Worm (Caenorhabditis elegans) whole organism, young adult: ENCODE results near the gene bicd-1.

ENCODE experiments used
- B0019.2 ChIP-seq: fragments of 200-800 bp; sonication (Bioruptor generic); conservative IDR thresholded peaks from 2 replicates; pipeline ENCODE4 v1.3.6; 2022; ENCODE audit warnings: missing genetic modification reagents, missing genetic modification characterization, missing compliant biosample characterization
- B0336.3 ChIP-seq: fragments of 200-800 bp; sonication (Bioruptor generic); IDR thresholded peaks from 2 replicates; pipeline ENCODE4 v1.3.6; 2022; ENCODE audit warnings: missing genetic modification characterization, missing compliant biosample characterization
- F10E7.11 ChIP-seq: sonication (generic microtip); optimal IDR thresholded peaks from 2 replicates; lab custom pipeline; 2017; ENCODE audit warnings: mild to moderate bottlenecking, missing genetic modification characterization, moderate library complexity, missing compliant biosample characterization
- F33H1.4 ChIP-seq: fragments of 200-800 bp; sonication (Bioruptor generic); IDR thresholded peaks from 2 replicates; pipeline ENCODE4 v1.3.6; 2022; ENCODE audit warnings: missing genetic modification reagents, missing genetic modification characterization, missing compliant biosample characterization
- F37B4.10 ChIP-seq: fragments of 200-800 bp; sonication (Bioruptor generic); IDR thresholded peaks from 2 replicates; pipeline ENCODE4 v1.3.6; 2022; ENCODE audit warnings: missing genetic modification characterization, missing compliant biosample characterization
- F49E8.2 ChIP-seq: sonication (generic microtip); optimal IDR thresholded peaks from 3 replicates; lab custom pipeline; 2017; ENCODE audit warnings: missing genetic modification characterization, mild to moderate bottlenecking, missing compliant biosample characterization, antibody characterized with exemption, moderate library complexity; ENCODE audit not compliant: insufficient read depth
- F55B11.4 ChIP-seq: sonication (generic microtip); optimal IDR thresholded peaks from 2 replicates; lab custom pipeline; 2016; ENCODE audit warnings: missing compliant biosample characterization, missing genetic modification characterization, borderline replicate concordance; ENCODE audit not compliant: insufficient read depth
- F57C9.4 ChIP-seq: sonication (generic microtip); optimal IDR thresholded peaks from 2 replicates; lab custom pipeline; 2017; ENCODE audit warnings: mild to moderate bottlenecking, missing genetic modification characterization, missing compliant biosample characterization
- T07F8.4 ChIP-seq: sonication (generic microtip); optimal IDR thresholded peaks from 2 replicates; lab custom pipeline; 2016; ENCODE audit warnings: mild to moderate bottlenecking, missing genetic modification characterization, moderate library complexity, missing compliant biosample characterization
- Y53F4B.3 ChIP-seq: fragments of 200-800 bp; sonication (Bioruptor generic); IDR thresholded peaks from 2 replicates; pipeline ENCODE4 v1.3.6; 2022; ENCODE audit warnings: missing genetic modification reagents, missing genetic modification characterization, missing compliant biosample characterization
- Y56A3A.18 ChIP-seq: fragments of 200-800 bp; sonication (Bioruptor generic); IDR thresholded peaks from 2 replicates; pipeline ENCODE4 v1.3.6; 2022; ENCODE audit warnings: missing genetic modification reagents, missing genetic modification characterization, missing compliant biosample characterization
- Y79H2A.3 ChIP-seq: fragments of 200-800 bp; sonication (Bioruptor generic); conservative IDR thresholded peaks from 2 replicates; pipeline ENCODE4 v1.3.6; 2022; ENCODE audit warnings: missing genetic modification reagents, missing genetic modification characterization, missing compliant biosample characterization
- Y95B8A.8 ChIP-seq: fragments of 200-800 bp; sonication (Bioruptor generic); IDR thresholded peaks from 2 replicates; pipeline ENCODE4 v1.3.6; 2022; ENCODE audit warnings: missing genetic modification reagents, missing genetic modification characterization, missing compliant biosample characterization
- ZK185.1 ChIP-seq: sonication (generic microtip); optimal IDR thresholded peaks from 2 replicates; lab custom pipeline; 2016; ENCODE audit warnings: mild to moderate bottlenecking, missing genetic modification characterization, missing compliant biosample characterization; ENCODE audit not compliant: poor library complexity, severe bottlenecking
- bed-2 ChIP-seq: fragments of 200-800 bp; sonication (Bioruptor generic); IDR thresholded peaks from 2 replicates; pipeline ENCODE4 v1.3.6; 2022; ENCODE audit warnings: missing genetic modification reagents, missing genetic modification characterization, missing compliant biosample characterization
- ceh-100 ChIP-seq: fragments of 200-800 bp; sonication (Bioruptor generic); IDR thresholded peaks from 2 replicates; pipeline ENCODE4 v1.3.6; 2022; ENCODE audit warnings: missing genetic modification reagents, missing genetic modification characterization, missing compliant biosample characterization
- ceh-27 ChIP-seq: fragments of 200-800 bp; sonication (Bioruptor generic); optimal IDR thresholded peaks from 2 replicates; lab custom pipeline; 2018; ENCODE audit warnings: mild to moderate bottlenecking, missing genetic modification characterization, moderate library complexity, missing compliant biosample characterization
- ceh-58 ChIP-seq: fragments of 200-800 bp; sonication (Bioruptor generic); IDR thresholded peaks from 2 replicates; pipeline ENCODE4 v1.3.6; 2022; ENCODE audit warnings: missing genetic modification characterization, missing compliant biosample characterization
- ceh-79 ChIP-seq: sonication (generic microtip); optimal IDR thresholded peaks from 2 replicates; lab custom pipeline; 2017; ENCODE audit warnings: mild to moderate bottlenecking, missing genetic modification characterization, missing compliant biosample characterization
- egl-44 ChIP-seq: fragments of 200-800 bp; sonication (Bioruptor generic); IDR thresholded peaks from 2 replicates; pipeline ENCODE4 v1.3.6; 2022; ENCODE audit warnings: missing genetic modification reagents, missing genetic modification characterization, missing compliant biosample characterization
- gei-17 ChIP-seq: fragments of 200-800 bp; sonication (Bioruptor generic); optimal IDR thresholded peaks from 2 replicates; lab custom pipeline; 2018; ENCODE audit warnings: mild to moderate bottlenecking, missing genetic modification characterization, missing compliant biosample characterization
- him-1 ChIP-seq: sonication (generic microtip); optimal IDR thresholded peaks from 2 replicates; lab custom pipeline; 2016; ENCODE audit warnings: missing genotype, missing genetic modification reagents, missing genetic modification characterization, missing compliant biosample characterization
- hlh-12 ChIP-seq: sonication (generic microtip); optimal IDR thresholded peaks from 2 replicates; lab custom pipeline; 2016; ENCODE audit warnings: missing genetic modification characterization, missing compliant biosample characterization
- hmg-1.2 ChIP-seq: fragments of 200-800 bp; sonication (Bioruptor generic); IDR thresholded peaks from 2 replicates; pipeline ENCODE4 v1.3.6; 2022; ENCODE audit warnings: missing genetic modification reagents, missing genetic modification characterization, missing compliant biosample characterization
- lag-1 ChIP-seq: fragments of 200-800 bp; sonication (Bioruptor generic); IDR thresholded peaks from 2 replicates; pipeline ENCODE4 v1.3.6; 2022; ENCODE audit warnings: missing genetic modification reagents, missing genetic modification characterization, missing compliant biosample characterization
- lin-26 ChIP-seq: fragments of 200-800 bp; sonication (Bioruptor generic); IDR thresholded peaks from 2 replicates; pipeline ENCODE4 v1.3.6; 2022; ENCODE audit warnings: missing genetic modification reagents, missing genetic modification characterization, missing compliant biosample characterization
- lir-1 ChIP-seq: fragments of 200-800 bp; sonication (Bioruptor generic); conservative IDR thresholded peaks from 2 replicates; pipeline ENCODE4 v1.3.6; 2022; ENCODE audit warnings: missing genetic modification reagents, missing genetic modification characterization, missing compliant biosample characterization
- madf-6 ChIP-seq: fragments of 200-800 bp; sonication (Bioruptor generic); IDR thresholded peaks from 2 replicates; pipeline ENCODE4 v1.3.6; 2022; ENCODE audit warnings: missing genetic modification reagents, missing genetic modification characterization, missing compliant biosample characterization
- mcd-1 ChIP-seq: fragments of 200-800 bp; sonication (Bioruptor generic); IDR thresholded peaks from 2 replicates; pipeline ENCODE4 v1.3.6; 2022; ENCODE audit warnings: missing genetic modification reagents, missing genetic modification characterization, missing compliant biosample characterization
- mel-28 ChIP-seq: sonication (generic microtip); optimal IDR thresholded peaks from 2 replicates; lab custom pipeline; 2016; ENCODE audit warnings: borderline replicate concordance, mild to moderate bottlenecking, missing genetic modification characterization, missing compliant biosample characterization
- mxl-1 ChIP-seq: sonication (generic microtip); optimal IDR thresholded peaks from 2 replicates; lab custom pipeline; 2016; ENCODE audit warnings: missing genetic modification characterization, missing compliant biosample characterization
- nhr-120 ChIP-seq: fragments of 200-800 bp; sonication (Bioruptor generic); IDR thresholded peaks from 2 replicates; pipeline ENCODE4 v1.3.6; 2022; ENCODE audit warnings: missing genetic modification characterization, missing compliant biosample characterization
- nhr-80 ChIP-seq: sonication (generic microtip); optimal IDR thresholded peaks from 2 replicates; lab custom pipeline; 2016; ENCODE audit warnings: missing genetic modification characterization, missing compliant biosample characterization
- rec-8 ChIP-seq, 2 experiments: sonication (generic microtip); optimal IDR thresholded peaks; 2 replicates each; lab custom pipeline; 2016; ENCODE audit warnings: mild to moderate bottlenecking in 2 of 2, missing genetic modification characterization in 2 of 2, missing genetic modification reagents in 2 of 2, missing genotype in 2 of 2, missing biosample characterization in 1 of 2, missing compliant biosample characterization in 1 of 2, moderate library complexity in 1 of 2
- repo-1 ChIP-seq: sonication (generic microtip); optimal IDR thresholded peaks from 2 replicates; lab custom pipeline; 2017; ENCODE audit warnings: mild to moderate bottlenecking, missing genetic modification characterization, missing compliant biosample characterization
- sea-2 ChIP-seq: fragments of 200-800 bp; sonication (Bioruptor generic); IDR thresholded peaks from 2 replicates; pipeline ENCODE4 v1.3.6; 2022; ENCODE audit warnings: missing genetic modification characterization, missing compliant biosample characterization
- snpc-1.3 ChIP-seq: sonication (generic microtip); optimal IDR thresholded peaks from 2 replicates; lab custom pipeline; 2017; ENCODE audit warnings: missing genetic modification characterization, mild to moderate bottlenecking, missing compliant biosample characterization, antibody characterized with exemption, moderate library complexity, missing genotype, missing genetic modification reagents; ENCODE audit not compliant: insufficient read depth
- snpc-4 ChIP-seq, 5 experiments: fragments of 150-350 bp in 1 of 5; sonication (generic microtip) in 4 of 5; optimal IDR thresholded peaks; 2 replicates each; lab custom pipeline; 2014 to 2018; ENCODE audit warnings: missing genetic modification characterization in 5 of 5, missing biosample characterization in 3 of 5, antibody characterized with exemption in 2 of 5, mild to moderate bottlenecking in 2 of 5, missing compliant biosample characterization in 2 of 5, missing genotype in 2 of 5, moderate library complexity in 2 of 5, missing genetic modification reagents in 1 of 5
- unc-130 ChIP-seq: sonication (generic microtip); optimal IDR thresholded peaks from 2 replicates; lab custom pipeline; 2016; ENCODE audit warnings: missing genetic modification reagents, missing genetic modification characterization, missing compliant biosample characterization
- unc-62 ChIP-seq: fragments of 150-350 bp; optimal IDR thresholded peaks from 2 replicates; lab custom pipeline; 2014; ENCODE audit warnings: missing biosample characterization, missing genetic modification reagents, missing genetic modification characterization
- xnd-1 ChIP-seq: sonication (generic microtip); optimal IDR thresholded peaks from 2 replicates; lab custom pipeline; 2016; ENCODE audit warnings: missing genotype, missing genetic modification reagents, missing genetic modification characterization, missing compliant biosample characterization
- zim-3 ChIP-seq: sonication (generic microtip); optimal IDR thresholded peaks from 2 replicates; lab custom pipeline; 2017; ENCODE audit warnings: mild to moderate bottlenecking, missing genetic modification characterization, moderate library complexity, missing compliant biosample characterization
- ztf-3 ChIP-seq: fragments of 200-800 bp; sonication (Bioruptor generic); optimal IDR thresholded peaks from 2 replicates; lab custom pipeline; 2018; ENCODE audit warnings: mild to moderate bottlenecking, missing genetic modification characterization, missing compliant biosample characterization
- ztf-6 ChIP-seq: fragments of 200-800 bp; sonication (Bioruptor generic); IDR thresholded peaks from 2 replicates; pipeline ENCODE4 v1.3.6; 2022; ENCODE audit warnings: missing genetic modification reagents, missing genetic modification characterization, missing compliant biosample characterization

The bicd-1 gene

DNA sequence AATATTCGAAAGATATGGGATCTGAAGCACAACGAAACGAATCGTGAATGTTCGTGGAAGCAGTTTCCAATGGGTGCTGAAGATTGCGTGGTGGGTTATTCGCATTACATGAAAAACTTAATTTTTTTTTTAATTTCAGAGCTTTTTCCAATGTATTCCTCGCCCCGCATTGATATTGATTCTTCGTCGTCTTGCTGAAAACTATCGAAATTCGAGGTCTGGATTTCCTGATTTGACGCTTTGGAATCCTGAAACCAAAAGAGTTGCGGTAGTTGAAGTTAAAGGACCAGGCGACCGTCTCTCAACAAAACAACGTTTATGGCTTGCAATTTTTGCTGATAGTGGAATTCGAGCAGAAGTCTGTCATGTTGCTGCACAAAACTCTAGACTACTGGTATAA lies 20.1 kb downstream of the bicd-1 start (continued):
- TF ChIP-seq T07F8.4 (tag; lab: Kevin White, UChicago) (no peak), F37B4.10 (GFP tag; lab: Robert Waterston, UW) (no peak), Y53F4B.3 (GFP tag; lab: Robert Waterston, UW) (no peak), B0019.2 (GFP tag; lab: Robert Waterston, UW) (no peak), snpc-1.3 (tag; lab: Kevin White, UChicago) (no peak), nhr-120 (GFP tag; lab: Robert Waterston, UW) (no peak), F55B11.4 (tag; lab: Kevin White, UChicago) (no peak), lin-26 (no peak), sea-2 (no peak), F10E7.11 (tag; lab: Kevin White, UChicago) (no peak), F57C9.4 (tag; lab: Kevin White, UChicago) (no peak), him-1 (tag; lab: Kevin White, UChicago) (no peak), B0336.3 (GFP tag; lab: Robert Waterston, UW) (peak; percentile 48; the same call in 1 of the 2 replicates), Y95B8A.8 (0 out of 2 replicates have a peak, but pooled peaks have one; percentile 22), ZK185.1 (tag; lab: Kevin White, UChicago) (no peak), zim-3 (tag; lab: Kevin White, UChicago) (no peak), F33H1.4 (GFP tag; lab: Robert Waterston, UW) (no peak), nhr-80 (tag; lab: Kevin White, UChicago) (no peak), repo-1 (tag; lab: Kevin White, UChicago) (peak; percentile 56), xnd-1 (tag; lab: Kevin White, UChicago) (no peak), hmg-1.2 (GFP tag; lab: Robert Waterston, UW) (0 out of 2 replicates have a peak, but pooled peaks have one; percentile 12), mcd-1 (GFP tag; lab: Robert Waterston, UW) (no peak), lag-1 (no peak), Y56A3A.18 (GFP tag; lab: Robert Waterston, UW) (no peak), mxl-1 (no peak), ztf-6 (GFP tag; lab: Robert Waterston, UW) (no peak), ceh-58 (GFP tag; lab: Robert Waterston, UW) (no peak), unc-130 (GFP tag; lab: Kevin White, UChicago) (no peak), lir-1 (GFP tag; lab: Robert Waterston, UW) (no peak), rec-8 (tag; optimal IDR thresholded peaks at IDR 0.05; lab: Kevin White, UChicago) (no peak), mel-28 (no peak), ztf-3 (GFP tag; lab: Kevin White, UChicago) (no peak), Y79H2A.3 (GFP tag; lab: Robert Waterston, UW) (no peak), egl-44 (GFP tag; lab: Robert Waterston, UW) (no peak), hlh-12 (tag; lab: Kevin White, UChicago) (no peak), snpc-4 (GFP tag; optimal IDR thresholded peaks at IDR 0.05; lab: Kevin White, UChicago) (no peak), snpc-4 (tag; optimal IDR thresholded peaks at IDR 0.05; lab: Kevin White, UChicago) (peak in 1 of 4 experiments; percentile 9), madf-6 (GFP tag; lab: Robert Waterston, UW) (0 out of 2 replicates have a peak, but pooled peaks have one; percentile 29), F49E8.2 (tag; lab: Kevin White, UChicago) (no peak), bed-2 (GFP tag; lab: Robert Waterston, UW) (no peak), ceh-100 (GFP tag; lab: Robert Waterston, UW) (no peak), gei-17 (no peak), ceh-27 (no peak), ceh-79 (tag; lab: Kevin White, UChicago) (no peak), unc-62 (GFP tag; lab: Kevin White, UChicago) (no peak)
